Fruit fly (Drosophila melanogaster) whole organism, wandering third instar larva: ENCODE data around the gene CG12289.
A peak's percentile ranks its signal among the peaks of the same experiment; 100 is the strongest.

ENCODE experiments used
- Abd-B ChIP-seq: fragments of >200 bp; optimal IDR thresholded peaks from 2 replicates; lab custom pipeline; 2017; ENCODE audit warnings: missing biosample characterization, missing genetic modification characterization
- CG32264 ChIP-seq: fragments of 200-800 bp; sonication (Bioruptor generic); optimal IDR thresholded peaks from 2 replicates; lab custom pipeline; 2016; ENCODE audit warnings: missing biosample characterization, missing genetic modification characterization
- CG9705 ChIP-seq: fragments of 200-800 bp; sonication (Bioruptor generic); optimal IDR thresholded peaks from 2 replicates; lab custom pipeline; 2018; ENCODE audit warnings: missing biosample characterization, mild to moderate bottlenecking, missing genetic modification characterization
- CrebA ChIP-seq: fragments of 200-800 bp; sonication (Bioruptor generic); optimal IDR thresholded peaks from 2 replicates; lab custom pipeline; 2016; ENCODE audit warnings: missing biosample characterization, mild to moderate bottlenecking, missing genetic modification characterization, borderline replicate concordance
- Dfd ChIP-seq: fragments of >200 bp; optimal IDR thresholded peaks from 2 replicates; lab custom pipeline; 2017; ENCODE audit warnings: missing biosample characterization, missing genetic modification characterization
- Dif ChIP-seq: fragments of 200-275, 200-300 bp; sonication (Bioruptor generic); optimal IDR thresholded peaks from 2 replicates; lab custom pipeline; 2018; ENCODE audit warnings: missing biosample characterization, missing genetic modification characterization; ENCODE audit not compliant: partially characterized antibody
- GATAd ChIP-seq: sonication (Bioruptor generic); optimal IDR thresholded peaks from 2 replicates; lab custom pipeline; 2016; ENCODE audit warnings: missing biosample characterization, missing genetic modification characterization
- HLH106 ChIP-seq: fragments of 200-800 bp; optimal IDR thresholded peaks from 3 replicates; lab custom pipeline; 2019; ENCODE audit warnings: missing biosample characterization, mild to moderate bottlenecking, missing genetic modification characterization, moderate library complexity
- Hnf4 ChIP-seq: fragments of 200-800 bp; sonication (Bioruptor generic); optimal IDR thresholded peaks from 2 replicates; lab custom pipeline; 2016; ENCODE audit warnings: missing biosample characterization, mild to moderate bottlenecking, missing genetic modification characterization
- Hr78 ChIP-seq: fragments of >200 bp; optimal IDR thresholded peaks from 2 replicates; lab custom pipeline; 2017; ENCODE audit warnings: missing biosample characterization, missing genetic modification characterization
- Hr83 ChIP-seq: fragments of 200-300 bp; sonication (Bioruptor generic); optimal IDR thresholded peaks from 2 replicates; lab custom pipeline; 2016; ENCODE audit warnings: missing biosample characterization, mild to moderate bottlenecking, missing genetic modification characterization, moderate library complexity; ENCODE audit not compliant: poor library complexity, severe bottlenecking
- Jra ChIP-seq: sonication (Bioruptor generic); optimal IDR thresholded peaks from 2 replicates; lab custom pipeline; 2016; ENCODE audit warnings: missing biosample characterization, missing genetic modification characterization
- Mio ChIP-seq: sonication (Bioruptor generic); optimal IDR thresholded peaks from 2 replicates; lab custom pipeline; 2016; ENCODE audit warnings: missing biosample characterization, missing genetic modification characterization
- Myc ChIP-seq: fragments of >200 bp; optimal IDR thresholded peaks from 2 replicates; lab custom pipeline; 2017
- N ChIP-seq: fragments of >200 bp; optimal IDR thresholded peaks from 2 replicates; lab custom pipeline; 2018; ENCODE audit warnings: missing biosample characterization, missing external identifiers, missing genetic modification characterization
- OdsH ChIP-seq: fragments of 200-800 bp; sonication (Bioruptor generic); optimal IDR thresholded peaks from 2 replicates; lab custom pipeline; 2016; ENCODE audit warnings: missing biosample characterization, mild to moderate bottlenecking, missing genetic modification characterization
- Rel ChIP-seq, 2 experiments: fragments of 200-800 bp; sonication (Bioruptor generic) in 1 of 2; optimal IDR thresholded peaks; 2 replicates in 1 of 2; 3 replicates in 1 of 2; lab custom pipeline; 2016 to 2019; ENCODE audit warnings: mild to moderate bottlenecking in 2 of 2, missing biosample characterization in 2 of 2, missing genetic modification characterization in 2 of 2, moderate library complexity in 1 of 2
- Sp1 ChIP-seq: fragments of 200-800 bp; sonication (Bioruptor generic); optimal IDR thresholded peaks from 3 replicates; lab custom pipeline; 2019; ENCODE audit warnings: missing biosample characterization, mild to moderate bottlenecking, missing genetic modification characterization, moderate library complexity
- Vsx2 ChIP-seq: fragments of 200-300, 225-300 bp; sonication (Bioruptor generic); optimal IDR thresholded peaks from 2 replicates; lab custom pipeline; 2018; ENCODE audit warnings: missing biosample characterization, missing genetic modification characterization; ENCODE audit not compliant: partially characterized antibody
- br ChIP-seq: fragments of 200-800 bp; sonication (Bioruptor generic); optimal IDR thresholded peaks from 2 replicates; lab custom pipeline; 2016; ENCODE audit warnings: missing biosample characterization, missing genetic modification characterization
- brk ChIP-seq: fragments of 200-800 bp; sonication (Bioruptor generic); optimal IDR thresholded peaks from 2 replicates; lab custom pipeline; 2016; ENCODE audit warnings: missing biosample characterization, mild to moderate bottlenecking, missing genetic modification characterization
- dl ChIP-seq, 2 experiments: fragments of 175-275, 200-275 bp in 1 of 2; fragments of 200-275 bp in 1 of 2; sonication (Bioruptor generic); optimal IDR thresholded peaks; lab custom pipeline; 2018; ENCODE audit warnings: mild to moderate bottlenecking in 2 of 2, missing biosample characterization in 2 of 2, missing genetic modification characterization in 2 of 2, moderate library complexity in 2 of 2; ENCODE audit not compliant: partially characterized antibody in 2 of 2, insufficient read depth in 1 of 2
- dmrt93B ChIP-seq: fragments of 200-800 bp; sonication (Bioruptor generic); optimal IDR thresholded peaks from 2 replicates; lab custom pipeline; 2018; ENCODE audit warnings: missing biosample characterization, mild to moderate bottlenecking, missing genetic modification characterization
- dsf ChIP-seq: sonication (Bioruptor generic); optimal IDR thresholded peaks from 2 replicates; lab custom pipeline; 2016; ENCODE audit warnings: missing biosample characterization, missing genetic modification characterization, borderline replicate concordance
- ey ChIP-seq: fragments of 200-800 bp; sonication (Bioruptor generic); optimal IDR thresholded peaks from 2 replicates; lab custom pipeline; 2016; ENCODE audit warnings: missing biosample characterization, missing genetic modification characterization
- foxo ChIP-seq, 2 experiments: fragments of 200-800 bp; sonication (Bioruptor generic); optimal IDR thresholded peaks; 2 replicates in 1 of 2; 3 replicates in 1 of 2; lab custom pipeline; 2016 to 2017; ENCODE audit warnings: missing biosample characterization in 2 of 2, missing genetic modification characterization in 2 of 2
- fru ChIP-seq: fragments of 200-800 bp; sonication (Bioruptor generic); optimal IDR thresholded peaks from 3 replicates; lab custom pipeline; 2016; ENCODE audit warnings: missing biosample characterization, mild to moderate bottlenecking, missing genetic modification characterization
- h ChIP-seq: fragments of 200-800 bp; sonication (Bioruptor generic); optimal IDR thresholded peaks from 3 replicates; lab custom pipeline; 2016; ENCODE audit warnings: missing biosample characterization, mild to moderate bottlenecking, missing genetic modification characterization
- jim ChIP-seq: fragments of 175-275, 200-325 bp; sonication (Bioruptor generic); optimal IDR thresholded peaks from 2 replicates; lab custom pipeline; 2016; ENCODE audit warnings: missing biosample characterization, mild to moderate bottlenecking, missing genetic modification characterization
- lola ChIP-seq: fragments of >200 bp; optimal IDR thresholded peaks from 2 replicates; lab custom pipeline; 2017; ENCODE audit warnings: missing biosample characterization, missing genetic modification characterization
- pan ChIP-seq: fragments of >200 bp; optimal IDR thresholded peaks from 2 replicates; lab custom pipeline; 2017
- psq ChIP-seq: fragments of 200-800 bp; sonication (Bioruptor generic); optimal IDR thresholded peaks from 3 replicates; lab custom pipeline; 2017; ENCODE audit warnings: missing biosample characterization, mild to moderate bottlenecking, missing genetic modification characterization, moderate library complexity
- rgr ChIP-seq: fragments of 200-800 bp; sonication (Bioruptor generic); optimal IDR thresholded peaks from 3 replicates; lab custom pipeline; 2016; ENCODE audit warnings: missing biosample characterization, mild to moderate bottlenecking, missing genetic modification characterization
- sage ChIP-seq: fragments of 200-800 bp; sonication (Bioruptor generic); optimal IDR thresholded peaks from 2 replicates; lab custom pipeline; 2016; ENCODE audit warnings: missing biosample characterization, mild to moderate bottlenecking, missing genetic modification characterization
- sv ChIP-seq: fragments of 200-800 bp; sonication (Bioruptor generic); optimal IDR thresholded peaks from 3 replicates; lab custom pipeline; 2016; ENCODE audit warnings: missing biosample characterization, missing genetic modification characterization
- tai ChIP-seq: sonication (Bioruptor generic); optimal IDR thresholded peaks from 2 replicates; lab custom pipeline; 2016; ENCODE audit warnings: missing biosample characterization, missing genetic modification characterization
- usp ChIP-seq: fragments of >200 bp; optimal IDR thresholded peaks from 2 replicates; lab custom pipeline; 2017; ENCODE audit warnings: missing biosample characterization, missing genetic modification characterization
- woc ChIP-seq: sonication (Bioruptor generic); optimal IDR thresholded peaks from 2 replicates; lab custom pipeline; 2016; ENCODE audit warnings: missing biosample characterization, mild to moderate bottlenecking, missing genetic modification characterization

CG12289 gene

dm6 chr3L:11407202-11407829 lies 51.0 kb downstream of the CG12289 start:
- TF ChIP-seq Mio (GFP tag; lab: Kevin White, UChicago) (no peak), HLH106 (tag; lab: Kevin White, UChicago) (peak; percentile 36), sv (GFP tag; lab: Kevin White, UChicago) (no peak), br (no peak), dmrt93B (GFP tag; lab: Kevin White, UChicago) (no peak), woc (GFP tag; lab: Kevin White, UChicago) (peak; percentile 8), CrebA (no peak), Vsx2 (GFP tag; lab: Kevin White, UChicago) (no peak), CG32264 (GFP tag; lab: Kevin White, UChicago) (no peak), Abd-B (GFP tag; lab: Kevin White, UChicago) (no peak), brk (GFP tag; lab: Kevin White, UChicago) (no peak), Hr83 (GFP tag; lab: Kevin White, UChicago) (no peak), sage (GFP tag; lab: Kevin White, UChicago) (no peak), ey (GFP tag; lab: Kevin White, UChicago) (peak; percentile 25), h (GFP tag; lab: Kevin White, UChicago) (peak; percentile 42), usp (GFP tag; lab: Kevin White, UChicago) (no peak), foxo (GFP tag; optimal IDR thresholded peaks at IDR 0.05; lab: Kevin White, UChicago) (peak in 1 of 2 experiments; percentile 50), rgr (GFP tag; lab: Kevin White, UChicago) (peak; percentile 5), Jra (no peak), Dfd (GFP tag; lab: Kevin White, UChicago) (no peak), fru (no peak), CG9705 (GFP tag; lab: Kevin White, UChicago) (no peak), Myc (lab: Kevin White, UChicago) (no peak), pan (lab: Kevin White, UChicago) (no peak), psq (GFP tag; lab: Kevin White, UChicago) (peak; percentile 32), dl (GFP tag; optimal IDR thresholded peaks at IDR 0.05; lab: Kevin White, UChicago; ENCODE audit: insufficient read depth in 1 of 2, partially characterized antibody in 2 of 2) (no peak), Rel (GFP tag; optimal IDR thresholded peaks at IDR 0.05; lab: Kevin White, UChicago) (no peak), Rel (tag; optimal IDR thresholded peaks at IDR 0.05; lab: Kevin White, UChicago) (no peak), Sp1 (GFP tag; lab: Kevin White, UChicago) (peak; percentile 38), dsf (GFP tag; lab: Kevin White, UChicago) (no peak), OdsH (GFP tag; lab: Kevin White, UChicago) (peak; percentile 56), N (GFP tag; lab: Kevin White, UChicago) (no peak), jim (GFP tag; lab: Kevin White, UChicago) (no peak), lola (GFP tag; lab: Kevin White, UChicago) (no peak), Dif (GFP tag; lab: Kevin White, UChicago) (no peak), tai (peak; percentile 21), GATAd (GFP tag; lab: Kevin White, UChicago) (no peak), Hr78 (no peak), Hnf4 (no peak)
